Fruit fly (Drosophila melanogaster) whole organism, embryonic: Measurements from ENCODE around the gene pbl.

Experiments used
- Bdp1 ChIP-seq: fragments of 200-800 bp; sonication (Bioruptor generic); optimal IDR thresholded peaks from 3 replicates; lab custom pipeline; 2016; ENCODE audit warnings: missing biosample characterization, missing genetic modification characterization
- Bgb ChIP-seq: fragments of 200-800 bp; sonication (Bioruptor generic); IDR thresholded peaks from 2 replicates; pipeline ENCODE4 v1.3.6; 2022; ENCODE audit warnings: missing biosample characterization, missing genetic modification characterization; ENCODE audit not compliant: partially characterized antibody
- CG10431 ChIP-seq: fragments of 200-800 bp; sonication (Bioruptor generic); optimal IDR thresholded peaks from 3 replicates; lab custom pipeline; 2018; ENCODE audit warnings: missing biosample characterization, mild to moderate bottlenecking, missing genetic modification characterization
- CG12299 ChIP-seq: fragments of 200-800 bp; sonication (Bioruptor generic); optimal IDR thresholded peaks from 2 replicates; lab custom pipeline; 2018; ENCODE audit warnings: missing biosample characterization, mild to moderate bottlenecking, missing genetic modification characterization
- CG12769 ChIP-seq: fragments of 200-800 bp; sonication (Bioruptor generic); optimal IDR thresholded peaks from 2 replicates; lab custom pipeline; 2019; ENCODE audit warnings: missing biosample characterization, mild to moderate bottlenecking, missing genetic modification characterization, moderate library complexity
- CG14050 ChIP-seq: fragments of 200-800 bp; sonication (Bioruptor generic); IDR thresholded peaks from 3 replicates; pipeline ENCODE4 v1.3.6; 2022; ENCODE audit warnings: missing biosample characterization, missing genetic modification characterization
- CG15269 ChIP-seq: fragments of 200-800 bp; sonication (Bioruptor generic); optimal IDR thresholded peaks from 2 replicates; lab custom pipeline; 2018; ENCODE audit warnings: missing biosample characterization, mild to moderate bottlenecking, missing genetic modification characterization, moderate library complexity
- CG15514 ChIP-seq: fragments of 200-800 bp; sonication (Bioruptor generic); optimal IDR thresholded peaks from 3 replicates; lab custom pipeline; 2017; ENCODE audit warnings: missing biosample characterization, missing genetic modification characterization, mild to moderate bottlenecking, moderate library complexity, missing genetic modification reagents
- CG15601 ChIP-seq: fragments of 200-800 bp; sonication (Bioruptor generic); optimal IDR thresholded peaks from 3 replicates; lab custom pipeline; 2019; ENCODE audit warnings: missing biosample characterization, mild to moderate bottlenecking, missing genetic modification characterization, moderate library complexity
- CG1647 ChIP-seq: fragments of 200-800 bp; sonication (Bioruptor generic); optimal IDR thresholded peaks from 3 replicates; lab custom pipeline; 2016; ENCODE audit warnings: missing biosample characterization, missing genetic modification characterization
- CG17361 ChIP-seq: fragments of 200-800 bp; sonication (Bioruptor generic); IDR thresholded peaks from 3 replicates; pipeline ENCODE4 v1.3.6; 2022; ENCODE audit warnings: missing biosample characterization, missing genetic modification characterization
- CG17912 ChIP-seq: fragments of 200-800 bp; sonication (Bioruptor generic); optimal IDR thresholded peaks from 2 replicates; lab custom pipeline; 2018; ENCODE audit warnings: missing biosample characterization, mild to moderate bottlenecking, missing genetic modification characterization
- CG18262 ChIP-seq: fragments of 200-800 bp; optimal IDR thresholded peaks from 3 replicates; lab custom pipeline; 2019; ENCODE audit warnings: missing biosample characterization, mild to moderate bottlenecking, missing genetic modification characterization, moderate library complexity
- CG30020 ChIP-seq: fragments of 200-800 bp; optimal IDR thresholded peaks from 2 replicates; lab custom pipeline; 2019; ENCODE audit warnings: missing biosample characterization, mild to moderate bottlenecking, missing genetic modification characterization, moderate library complexity
- CG32532 ChIP-seq: fragments of 200-800 bp; sonication (Bioruptor generic); IDR thresholded peaks from 2 replicates; pipeline ENCODE4 v1.3.6; 2022; ENCODE audit warnings: missing biosample characterization, missing genetic modification characterization
- CG34376 ChIP-seq: fragments of 200-800 bp; sonication (Bioruptor generic); optimal IDR thresholded peaks from 2 replicates; lab custom pipeline; 2018; ENCODE audit warnings: missing biosample characterization, mild to moderate bottlenecking, missing genetic modification characterization
- CG3995 ChIP-seq: fragments of 200-800 bp; sonication (Bioruptor generic); optimal IDR thresholded peaks from 3 replicates; lab custom pipeline; 2016; ENCODE audit warnings: missing biosample characterization, missing genetic modification characterization
- CG4328 ChIP-seq: fragments of 200-800 bp; sonication (Bioruptor generic); optimal IDR thresholded peaks from 3 replicates; lab custom pipeline; 2017; ENCODE audit warnings: missing biosample characterization, missing genetic modification reagents, missing genetic modification characterization
- CG43689 ChIP-seq: fragments of 200-800 bp; sonication (Bioruptor generic); IDR thresholded peaks from 2 replicates; pipeline ENCODE4 v1.3.6; 2022; ENCODE audit warnings: missing biosample characterization, missing genetic modification characterization
- CG7357 ChIP-seq: fragments of 200-800 bp; sonication (Bioruptor generic); IDR thresholded peaks from 3 replicates; pipeline ENCODE4 v1.3.6; 2022; ENCODE audit warnings: missing biosample characterization, missing genetic modification characterization
- Dad ChIP-seq: fragments of 200-800 bp; sonication (Bioruptor generic); optimal IDR thresholded peaks from 3 replicates; lab custom pipeline; 2016; ENCODE audit warnings: missing biosample characterization, missing genetic modification characterization
- E2f2 ChIP-seq: fragments of 200-800 bp; sonication (Bioruptor generic); IDR thresholded peaks from 2 replicates; pipeline ENCODE4 v1.3.6; 2022; ENCODE audit warnings: missing biosample characterization, missing genetic modification characterization
- Ets97D ChIP-seq: fragments of 200-800 bp; sonication (Bioruptor generic); optimal IDR thresholded peaks from 3 replicates; lab custom pipeline; 2016; ENCODE audit warnings: missing biosample characterization, missing genetic modification characterization
- GATAe ChIP-seq: fragments of 200-800 bp; sonication (Bioruptor generic); conservative IDR thresholded peaks from 2 replicates; pipeline ENCODE4 v1.3.6; 2022; ENCODE audit warnings: missing biosample characterization, missing genetic modification characterization
- Hand ChIP-seq: fragments of 200-800 bp; sonication (Bioruptor generic); optimal IDR thresholded peaks from 2 replicates; lab custom pipeline; 2017; ENCODE audit warnings: mild to moderate bottlenecking, missing biosample characterization, missing genetic modification reagents, missing genetic modification characterization
- MBD-R2 ChIP-seq: fragments of 200-800 bp; sonication (Bioruptor generic); IDR thresholded peaks from 2 replicates; pipeline ENCODE4 v1.3.6; 2022; ENCODE audit warnings: missing biosample characterization, missing genetic modification characterization
- Mes4 ChIP-seq: fragments of 200-800 bp; sonication (Bioruptor generic); optimal IDR thresholded peaks from 2 replicates; lab custom pipeline; 2016; ENCODE audit warnings: missing biosample characterization, missing genetic modification characterization
- NK7.1 ChIP-seq: fragments of 200-800 bp; sonication (Bioruptor generic); optimal IDR thresholded peaks from 3 replicates; lab custom pipeline; 2016; ENCODE audit warnings: missing biosample characterization, missing genetic modification characterization
- Ptx1 ChIP-seq: fragments of 200-800 bp; sonication (Bioruptor generic); IDR thresholded peaks from 2 replicates; pipeline ENCODE4 v1.3.6; 2022; ENCODE audit warnings: missing biosample characterization, missing genetic modification characterization
- Sry-δ ChIP-seq: fragments of 200-800 bp; sonication (Bioruptor generic); optimal IDR thresholded peaks from 2 replicates; lab custom pipeline; 2016; ENCODE audit warnings: missing biosample characterization, missing genetic modification characterization
- Tbp ChIP-seq: fragments of >200 bp; optimal IDR thresholded peaks from 2 replicates; lab custom pipeline; 2018; ENCODE audit warnings: missing biosample characterization, missing genetic modification characterization
- Trl ChIP-seq, 3 experiments: fragments of >200 bp in 2 of 3; fragments of 200-800 bp in 1 of 3; sonication (Bioruptor generic) in 1 of 3; optimal IDR thresholded peaks; 2 replicates in 1 of 3; 3 replicates in 2 of 3; lab custom pipeline; 2016 to 2017; ENCODE audit warnings: missing biosample characterization in 1 of 3, missing genetic modification characterization in 1 of 3
- Xbp1 ChIP-seq: fragments of 200-800 bp; sonication (Bioruptor generic); optimal IDR thresholded peaks from 3 replicates; lab custom pipeline; 2016; ENCODE audit warnings: missing biosample characterization, mild to moderate bottlenecking, missing genetic modification characterization
- Xrp1 ChIP-seq: fragments of 200-800 bp; sonication (Bioruptor generic); IDR thresholded peaks from 2 replicates; pipeline ENCODE4 v1.3.6; 2022; ENCODE audit warnings: missing biosample characterization, missing genetic modification characterization
- br ChIP-seq: fragments of >200 bp; optimal IDR thresholded peaks from 2 replicates; lab custom pipeline; 2017
- btn ChIP-seq: fragments of 200-800 bp; sonication (Bioruptor generic); optimal IDR thresholded peaks from 2 replicates; lab custom pipeline; 2016; ENCODE audit warnings: missing biosample characterization, missing genetic modification characterization
- ci ChIP-seq: fragments of 200-800 bp; sonication (Bioruptor generic); IDR thresholded peaks from 3 replicates; pipeline ENCODE4 v1.3.6; 2022; ENCODE audit warnings: missing biosample characterization, missing genetic modification characterization
- dmrt11E ChIP-seq: fragments of 200-800 bp; sonication (Bioruptor generic); optimal IDR thresholded peaks from 3 replicates; lab custom pipeline; 2018; ENCODE audit warnings: missing biosample characterization, mild to moderate bottlenecking, missing genetic modification characterization, moderate library complexity
- ewg ChIP-seq: fragments of 200-800 bp; sonication (Bioruptor generic); optimal IDR thresholded peaks from 3 replicates; lab custom pipeline; 2017; ENCODE audit warnings: mild to moderate bottlenecking, missing biosample characterization, missing genetic modification reagents, missing genetic modification characterization
- fd96Cb ChIP-seq: fragments of 200-800 bp; sonication (Bioruptor generic); optimal IDR thresholded peaks from 2 replicates; lab custom pipeline; 2018; ENCODE audit warnings: missing biosample characterization, mild to moderate bottlenecking, missing genetic modification characterization, moderate library complexity
- gfzf ChIP-seq: fragments of 200-800 bp; sonication (Bioruptor generic); optimal IDR thresholded peaks from 2 replicates; lab custom pipeline; 2016; ENCODE audit warnings: missing biosample characterization, mild to moderate bottlenecking, missing genetic modification characterization, moderate library complexity
- inv ChIP-seq: fragments of 200-800 bp; sonication (Bioruptor generic); IDR thresholded peaks from 2 replicates; pipeline ENCODE4 v1.3.6; 2022; ENCODE audit warnings: missing biosample characterization, missing genetic modification characterization; ENCODE audit not compliant: partially characterized antibody
- kay ChIP-seq: fragments of 200-800 bp; sonication (Bioruptor generic); optimal IDR thresholded peaks from 2 replicates; lab custom pipeline; 2016; ENCODE audit warnings: missing biosample characterization, missing genetic modification characterization
- nerfin-1 ChIP-seq: fragments of 200-800 bp; sonication (Bioruptor generic); optimal IDR thresholded peaks from 3 replicates; lab custom pipeline; 2019; ENCODE audit warnings: missing biosample characterization, mild to moderate bottlenecking, missing genetic modification characterization, moderate library complexity
- sens ChIP-seq: fragments of 200-800 bp; sonication (Bioruptor generic); peaks from one replicate; lab custom pipeline; 2016; ENCODE audit warnings: missing biosample characterization, missing genetic modification characterization
- sens-2 ChIP-seq: fragments of 200-800 bp; sonication (Bioruptor generic); IDR thresholded peaks from 2 replicates; pipeline ENCODE4 v1.3.6; 2022; ENCODE audit warnings: missing biosample characterization, missing genetic modification characterization
- trh ChIP-seq: fragments of 200-800 bp; sonication (Bioruptor generic); optimal IDR thresholded peaks from 2 replicates; lab custom pipeline; 2016; ENCODE audit warnings: missing biosample characterization, missing genetic modification characterization
- wdn ChIP-seq: fragments of 200-800 bp; sonication (Bioruptor generic); IDR thresholded peaks from 2 replicates; pipeline ENCODE4 v1.3.6; 2022; ENCODE audit warnings: missing biosample characterization, missing genetic modification characterization
- zen2 ChIP-seq: fragments of 200-800 bp; sonication (Bioruptor generic); IDR thresholded peaks from 3 replicates; pipeline ENCODE4 v1.3.6; 2022; ENCODE audit warnings: missing biosample characterization, missing genetic modification characterization; ENCODE audit not compliant: partially characterized antibody

Gene pbl

DNA sequence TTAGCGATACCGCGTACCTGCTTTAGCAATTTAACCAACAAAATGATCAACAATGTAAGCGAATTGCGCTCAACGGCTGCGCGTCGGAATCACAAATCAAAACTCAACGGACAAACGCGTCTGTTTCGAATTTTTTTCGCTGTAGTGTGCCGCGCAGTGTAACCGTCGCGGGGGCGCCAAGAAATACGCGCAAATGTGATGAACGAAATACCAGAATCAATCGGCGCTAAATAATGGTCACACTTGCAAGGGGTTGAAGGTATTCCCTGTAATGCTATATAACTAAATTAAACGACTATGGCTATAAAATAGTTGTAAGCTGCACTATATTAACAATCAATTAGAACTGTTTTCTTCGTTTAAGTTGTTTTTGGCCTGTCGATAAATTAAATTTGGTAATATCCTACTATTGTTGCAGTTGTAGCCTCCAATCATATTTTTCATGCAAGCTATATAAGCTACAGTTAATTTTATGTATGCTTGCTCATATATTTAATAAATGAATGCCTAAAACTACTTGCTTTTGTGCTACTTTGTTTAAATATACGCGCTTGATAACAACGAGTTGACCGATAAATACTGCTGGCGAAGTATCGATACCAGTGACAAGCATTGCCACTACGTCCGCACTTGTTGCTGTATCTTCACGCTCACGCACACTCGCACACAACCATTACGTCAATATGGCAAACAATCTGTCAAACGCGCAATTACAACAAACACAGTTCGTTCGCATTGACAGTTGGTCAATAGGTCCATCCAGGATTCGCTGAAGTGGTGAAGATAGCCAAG, at the start of gene pbl, which contains the start of gene CG8281 (continued):
- TF ChIP-seq gfzf (GFP tag; lab: Kevin White, UChicago) (peak; percentile 93), Tbp (GFP tag; lab: Kevin White, UChicago) (no peak), inv (GFP tag; lab: Robert Waterston, UW) (peak; percentile 73), br (lab: Kevin White, UChicago) (no peak), CG1647 (GFP tag; lab: Kevin White, UChicago) (peak; percentile 32), GATAe (GFP tag; lab: Robert Waterston, UW) (no peak), MBD-R2 (GFP tag; lab: Robert Waterston, UW) (peak; percentile 58), CG10431 (GFP tag; lab: Kevin White, UChicago) (no peak), CG17912 (GFP tag; lab: Kevin White, UChicago) (no peak), trh (GFP tag; lab: Kevin White, UChicago) (no peak), CG15269 (tag; lab: Kevin White, UChicago) (peak; percentile 59), CG4328 (GFP tag; lab: Kevin White, UChicago) (peak; percentile 44), Trl (optimal IDR thresholded peaks at IDR 0.05; lab: Kevin White, UChicago) (no peak), Trl (GFP tag; optimal IDR thresholded peaks at IDR 0.05; lab: Kevin White, UChicago) (no peak), sens (peak; percentile 81), ewg (GFP tag; lab: Kevin White, UChicago) (peak; percentile 88), nerfin-1 (tag; lab: Kevin White, UChicago) (peak; percentile 8), Hand (no peak), CG14050 (GFP tag; lab: Robert Waterston, UW) (no peak), Ptx1 (GFP tag; lab: Robert Waterston, UW) (peak; percentile 46), E2f2 (peak; percentile 90), CG12299 (tag; lab: Kevin White, UChicago) (peak; percentile 25), sens-2 (GFP tag; lab: Robert Waterston, UW) (0 out of 2 replicates have a peak, but pooled peaks have one; percentile 35), CG15601 (peak; percentile 41), fd96Cb (tag; lab: Kevin White, UChicago) (peak; percentile 48), dmrt11E (tag; lab: Kevin White, UChicago) (peak; percentile 44), zen2 (GFP tag; lab: Robert Waterston, UW) (peak; percentile 53; the same call in 1 of the 3 replicates), Ets97D (GFP tag; lab: Kevin White, UChicago) (peak; percentile 62), CG3995 (peak; percentile 20), kay (GFP tag; lab: Kevin White, UChicago) (peak; percentile 13), Bgb (GFP tag; lab: Robert Waterston, UW) (peak; percentile 78), CG7357 (GFP tag; lab: Robert Waterston, UW) (no peak), Dad (peak; percentile 0), Xrp1 (GFP tag; lab: Robert Waterston, UW) (peak; percentile 31; the same call in 1 of the 2 replicates), CG43689 (GFP tag; lab: Robert Waterston, UW) (no peak), Xbp1 (peak; percentile 60), CG34376 (GFP tag; lab: Kevin White, UChicago) (no peak), CG15514 (GFP tag; lab: Kevin White, UChicago) (peak; percentile 79), NK7.1 (peak; percentile 21), btn (no peak), CG17361 (GFP tag; lab: Robert Waterston, UW) (peak; percentile 81), wdn (GFP tag; lab: Robert Waterston, UW) (peak; percentile 52; the same call in 1 of the 2 replicates), ci (GFP tag; lab: Robert Waterston, UW) (peak; percentile 70; the same call in 1 of the 3 replicates), Mes4 (GFP tag; lab: Kevin White, UChicago) (peak; percentile 2), CG30020 (tag; lab: Kevin White, UChicago) (peak; percentile 34), CG32532 (GFP tag; lab: Robert Waterston, UW) (peak; percentile 69), Sry-δ (GFP tag; lab: Kevin White, UChicago) (peak; percentile 70), CG18262 (peak; percentile 52), CG12769 (tag; lab: Kevin White, UChicago) (peak; percentile 57), Bdp1 (GFP tag; lab: Kevin White, UChicago) (peak; percentile 8)
